Fruit fly (Drosophila melanogaster): ENCODE data around the gene CG14417.

The CG14417 gene

DNA sequence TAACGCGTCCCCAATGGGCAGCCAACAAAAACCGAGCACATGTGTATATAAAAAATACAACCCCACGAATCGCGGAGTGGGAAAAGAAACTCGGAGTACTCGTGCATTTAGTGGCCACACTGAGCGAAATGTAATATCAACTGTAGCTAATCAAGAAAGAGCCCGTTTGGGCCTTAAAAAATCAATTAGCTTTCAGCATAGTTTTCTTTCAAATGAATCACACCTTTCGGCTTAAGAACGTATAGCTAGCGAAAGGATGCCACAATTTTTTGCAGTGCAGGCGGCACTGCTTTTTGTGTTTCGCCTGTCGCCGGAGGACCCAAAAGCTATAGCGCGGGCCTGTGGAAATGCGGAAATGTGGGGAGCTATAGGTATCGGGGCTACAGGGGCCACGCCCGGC, 15.4 kb downstream of the CG14417 start (continued):
- TF ChIP-seq CG8290 (GFP tag; optimal IDR thresholded peaks at IDR 0.05) (no peak), CG8290 (tag; optimal IDR thresholded peaks at IDR 0.05) (peak in 1 of 2 experiments; percentile 11), hb (GFP tag; IDR thresholded peaks at IDR 0.05; ENCODE audit: partially characterized antibody) (no peak), CG11085 (GFP tag; IDR thresholded peaks at IDR 0.05) (no peak), HHEX (GFP tag; optimal IDR thresholded peaks at IDR 0.05) (peak; percentile 18), CG6689 (GFP tag; IDR thresholded peaks at IDR 0.05) (peak; percentile 16; the same call in 1 of the 2 replicates), CG14441 (GFP tag; IDR thresholded peaks at IDR 0.05) (0 out of 2 replicates have a peak, but pooled peaks have one; percentile 31), CG7839 (tag; optimal IDR thresholded peaks at IDR 0.05) (peak; percentile 52), psq (GFP tag; optimal IDR thresholded peaks at IDR 0.05) (no peak), Nf-YB (GFP tag; optimal IDR thresholded peaks at IDR 0.05) (no peak), al (GFP tag; IDR thresholded peaks at IDR 0.05) (no peak), Tbp (GFP tag; optimal IDR thresholded peaks at IDR 0.05) (no peak), CHES-1-like (GFP tag; optimal IDR thresholded peaks at IDR 0.05) (no peak), Lim3 (GFP tag; IDR thresholded peaks at IDR 0.05) (no peak), toy (GFP tag; IDR thresholded peaks at IDR 0.05) (no peak), nerfin-1 (tag; optimal IDR thresholded peaks at IDR 0.05) (no peak), Dad (GFP tag; optimal IDR thresholded peaks at IDR 0.05) (no peak), CG17361 (GFP tag; IDR thresholded peaks at IDR 0.05) (0 out of 3 replicates have a peak, but pooled peaks have one; percentile 29), dm (GFP tag; optimal IDR thresholded peaks at IDR 0.05) (no peak), odd (GFP tag; optimal IDR thresholded peaks at IDR 0.05) (no peak), grau (tag; optimal IDR thresholded peaks at IDR 0.05) (peak; percentile 37), CG1647 (GFP tag; optimal IDR thresholded peaks at IDR 0.05) (no peak), CG10274 (GFP tag; optimal IDR thresholded peaks at IDR 0.05) (no peak), CG14050 (GFP tag; IDR thresholded peaks at IDR 0.05) (no peak), CG4328 (GFP tag; optimal IDR thresholded peaks at IDR 0.05) (no peak), sisA (GFP tag; IDR thresholded peaks at IDR 0.05) (peak; percentile 36; the same call in 1 of the 2 replicates), CG14014 (GFP tag; IDR thresholded peaks at IDR 0.05) (0 out of 2 replicates have a peak, but pooled peaks have one; percentile 41), CG31441 (GFP tag; IDR thresholded peaks at IDR 0.05) (peak; percentile 43; the same call in 1 of the 2 replicates), gro (GFP tag; optimal IDR thresholded peaks at IDR 0.05) (no peak), CG4820 (GFP tag; optimal IDR thresholded peaks at IDR 0.05) (peak; percentile 2), fd64A (GFP tag; optimal IDR thresholded peaks at IDR 0.05) (no peak), Hmx (GFP tag; optimal IDR thresholded peaks at IDR 0.05) (no peak), pfk (GFP tag; optimal IDR thresholded peaks at IDR 0.05) (no peak), ewg (GFP tag; optimal IDR thresholded peaks at IDR 0.05) (peak; percentile 8), Adf1 (GFP tag; IDR thresholded peaks at IDR 0.05) (no peak), bbx (GFP tag; IDR thresholded peaks at IDR 0.05; ENCODE audit: partially characterized antibody) (no peak), PHDP (tag; optimal IDR thresholded peaks at IDR 0.05) (peak; percentile 40), CG3847 (GFP tag; IDR thresholded peaks at IDR 0.05) (no peak), kni (GFP tag; optimal IDR thresholded peaks at IDR 0.05) (no peak), gt (GFP tag; IDR thresholded peaks at IDR 0.05) (no peak), ranshi (GFP tag; IDR thresholded peaks at IDR 0.05) (0 out of 2 replicates have a peak, but pooled peaks have one; percentile 16), bab2 (GFP tag; optimal IDR thresholded peaks at IDR 0.05) (peak; percentile 25), CG34422 (GFP tag; IDR thresholded peaks at IDR 0.05) (no peak), Dip3 (GFP tag; optimal IDR thresholded peaks at IDR 0.05) (no peak), sob (GFP tag; IDR thresholded peaks at IDR 0.05) (0 out of 2 replicates have a peak, but pooled peaks have one; percentile 25), wek (GFP tag; optimal IDR thresholded peaks at IDR 0.05) (no peak), chif (GFP tag; optimal IDR thresholded peaks at IDR 0.05) (peak in 1 of 2 experiments; percentile 23), CG14710 (tag; optimal IDR thresholded peaks at IDR 0.05) (no peak), caup (GFP tag; optimal IDR thresholded peaks at IDR 0.05; ENCODE audit: severe bottlenecking) (peak; percentile 22), chn (GFP tag; optimal IDR thresholded peaks at IDR 0.05) (no peak), BtbVII (GFP tag; optimal IDR thresholded peaks at IDR 0.05) (no peak), CG1233 (GFP tag; optimal IDR thresholded peaks at IDR 0.05) (no peak)
